Worm (Caenorhabditis elegans): ENCODE data around the gene tbc-1.

Gene tbc-1

DNA sequence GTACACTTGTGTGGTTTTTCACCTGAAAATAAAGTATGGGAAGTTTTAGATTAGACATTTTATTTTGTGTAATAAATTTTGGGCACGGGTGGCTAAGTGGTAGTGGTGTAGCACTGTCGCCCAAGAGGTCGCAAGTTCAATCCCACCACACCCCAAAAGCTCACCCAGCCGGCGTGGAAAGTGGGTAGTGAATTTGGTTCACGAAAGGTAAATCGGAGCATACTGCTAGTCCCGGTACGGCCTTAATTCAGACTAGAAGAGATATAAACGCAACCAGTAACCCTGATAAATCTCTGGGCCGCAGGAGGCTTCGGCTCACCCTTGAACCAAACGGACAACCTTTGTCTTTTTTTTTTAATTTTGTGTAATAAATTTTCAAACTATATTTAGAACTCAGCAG lies 18.8 kb upstream of the tbc-1 start:
- no peak for TF ChIP-seq cog-1 (tag; optimal IDR thresholded peaks at IDR 0.05)
- no peak for TF ChIP-seq ztf-29 (GFP tag; IDR thresholded peaks at IDR 0.05)
- no peak for TF ChIP-seq ztf-23 (GFP tag; IDR thresholded peaks at IDR 0.05)
- TF ChIP-seq flt-1 (GFP tag; IDR thresholded peaks at IDR 0.05), result no peak
- TF ChIP-seq ref-1 (GFP tag; conservative IDR thresholded peaks at IDR 0.05), result no peak
- no peak for TF ChIP-seq tab-1 (GFP tag; IDR thresholded peaks at IDR 0.05)
- TF ChIP-seq klf-2 (GFP tag; conservative IDR thresholded peaks at IDR 0.05), result no peak
- TF ChIP-seq med-1 (GFP tag; optimal IDR thresholded peaks at IDR 0.05; ENCODE audit: insufficient read depth), result no peak
- TF ChIP-seq T22C8.4 (GFP tag; IDR thresholded peaks at IDR 0.05), result no peak

DNA sequence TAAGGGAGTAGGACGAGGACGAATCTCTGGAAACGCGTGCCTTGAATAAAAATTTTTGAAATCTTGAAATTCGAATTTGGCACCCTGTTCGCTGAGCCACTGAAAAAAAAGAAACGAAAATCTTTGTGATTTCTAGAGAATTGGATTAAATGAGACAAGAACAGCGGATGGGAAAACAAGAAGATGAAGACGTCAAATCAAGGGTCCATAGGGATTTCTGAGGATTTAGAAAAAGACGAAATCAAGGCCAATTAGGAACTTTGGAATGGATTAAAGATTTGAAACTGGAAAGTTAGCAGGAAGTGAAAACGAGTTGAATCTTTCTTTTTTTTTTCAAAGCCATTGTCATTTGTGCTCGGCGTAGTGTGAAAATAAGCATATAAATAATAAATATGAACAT lies 16.0 kb upstream of the tbc-1 start, which contains the start of gene pag-3:
TSS of gene pag-3 (minus strand) at position 101 of the 400 bp plus-strand sequence.
- TF ChIP-seq T22C8.4 (GFP tag; IDR thresholded peaks at IDR 0.05) (no peak), ref-1 (GFP tag; conservative IDR thresholded peaks at IDR 0.05) (no peak), flt-1 (GFP tag; IDR thresholded peaks at IDR 0.05) (no peak), cog-1 (tag; optimal IDR thresholded peaks at IDR 0.05) (no peak), med-1 (GFP tag; optimal IDR thresholded peaks at IDR 0.05; ENCODE audit: insufficient read depth) (no peak), klf-2 (GFP tag; conservative IDR thresholded peaks at IDR 0.05) (no peak), tab-1 (GFP tag; IDR thresholded peaks at IDR 0.05) (no peak), ztf-29 (GFP tag; IDR thresholded peaks at IDR 0.05) (no peak), ztf-23 (GFP tag; IDR thresholded peaks at IDR 0.05) (no peak)

DNA sequence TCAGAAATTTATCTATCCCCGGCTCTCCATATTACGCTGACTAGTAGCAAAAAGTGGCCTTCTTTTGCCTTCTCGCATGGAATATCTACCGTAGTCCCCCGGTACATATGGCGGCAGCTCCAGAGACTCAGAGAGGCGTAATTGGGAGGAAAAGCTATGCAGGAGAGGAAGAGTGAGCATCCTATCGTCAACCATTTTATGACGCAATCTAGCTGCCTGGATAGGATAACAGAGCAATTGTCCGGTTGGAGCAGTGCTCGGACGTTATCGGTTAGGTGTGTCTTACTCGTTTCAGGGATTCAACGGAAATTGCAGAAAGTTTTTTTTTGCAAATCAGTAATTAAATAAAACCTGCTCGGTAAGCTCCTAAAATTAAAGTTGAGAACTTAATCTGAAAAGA lies 13.4 kb upstream of the tbc-1 start:
- TF ChIP-seq med-1 (GFP tag; optimal IDR thresholded peaks at IDR 0.05; ENCODE audit: insufficient read depth), result no peak

DNA sequence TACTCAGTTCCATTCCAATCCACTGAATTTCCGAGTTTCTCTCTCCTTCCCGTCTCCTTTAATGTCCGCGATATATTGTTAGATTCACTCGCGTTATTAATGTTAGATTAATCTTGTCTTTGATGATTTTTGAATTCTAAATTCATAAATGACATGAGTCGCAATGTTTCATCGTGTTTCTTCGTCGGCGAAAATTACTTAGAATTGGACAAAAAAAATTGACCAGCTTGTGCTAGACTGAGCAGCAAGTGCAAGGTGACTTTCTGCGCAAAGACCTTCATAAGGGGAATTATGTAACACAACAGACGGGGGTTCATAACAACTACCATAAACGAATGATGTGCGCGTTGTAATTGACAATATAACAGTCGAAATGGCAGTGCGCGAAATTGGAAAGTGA lies 12.2 kb upstream of the tbc-1 start:
- TF ChIP-seq T22C8.4 (GFP tag; IDR thresholded peaks at IDR 0.05), result no peak
- no peak for TF ChIP-seq ztf-23 (GFP tag; IDR thresholded peaks at IDR 0.05)
- TF ChIP-seq flt-1 (GFP tag; IDR thresholded peaks at IDR 0.05), result no peak
- TF ChIP-seq cog-1 (tag; optimal IDR thresholded peaks at IDR 0.05), result no peak
- no peak for TF ChIP-seq tab-1 (GFP tag; IDR thresholded peaks at IDR 0.05)
- TF ChIP-seq ztf-29 (GFP tag; IDR thresholded peaks at IDR 0.05), result no peak
- TF ChIP-seq klf-2 (GFP tag; conservative IDR thresholded peaks at IDR 0.05), result no peak
- no peak for TF ChIP-seq ref-1 (GFP tag; conservative IDR thresholded peaks at IDR 0.05)
- no peak for TF ChIP-seq med-1 (GFP tag; optimal IDR thresholded peaks at IDR 0.05; ENCODE audit: insufficient read depth)

DNA sequence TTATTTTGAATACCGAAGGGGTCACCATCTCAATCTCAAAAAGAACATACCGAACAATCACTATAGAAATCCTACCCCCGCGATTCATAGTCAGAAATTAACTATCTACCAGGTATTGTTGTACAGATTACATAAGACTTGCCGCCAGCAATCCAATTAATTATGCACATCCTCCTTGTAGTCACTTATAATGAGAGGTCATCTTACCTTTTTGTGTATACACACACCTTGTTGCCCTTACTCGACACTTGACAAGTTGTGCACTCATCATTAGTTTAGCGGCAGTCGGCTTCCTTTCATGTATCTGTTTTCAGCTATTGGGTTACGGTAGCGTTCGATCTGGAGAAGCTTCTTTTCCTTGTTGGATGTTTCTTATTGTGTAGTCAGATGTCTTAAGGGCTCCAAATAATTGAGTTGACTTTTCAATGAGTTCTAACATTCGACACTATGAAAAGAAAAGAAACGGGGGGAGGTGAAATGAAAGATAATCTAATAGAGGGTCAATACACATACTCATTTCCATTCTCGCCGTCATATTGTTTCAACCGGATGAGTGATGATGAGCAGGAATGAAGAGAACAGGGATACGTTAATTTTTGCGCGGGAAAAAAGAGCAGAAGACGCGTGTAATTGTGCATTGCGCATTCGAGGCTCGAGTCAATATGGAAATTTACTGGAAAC lies 11.0 kb upstream of the tbc-1 start:
- TF ChIP-seq tab-1 (GFP tag; IDR thresholded peaks at IDR 0.05), result no peak
- no peak for TF ChIP-seq ztf-23 (GFP tag; IDR thresholded peaks at IDR 0.05)
- TF ChIP-seq ref-1 (GFP tag; conservative IDR thresholded peaks at IDR 0.05), result no peak
- no peak for TF ChIP-seq cog-1 (tag; optimal IDR thresholded peaks at IDR 0.05)
- TF ChIP-seq med-1 (GFP tag; optimal IDR thresholded peaks at IDR 0.05; ENCODE audit: insufficient read depth), result no peak
- no peak for TF ChIP-seq flt-1 (GFP tag; IDR thresholded peaks at IDR 0.05)
- TF ChIP-seq T22C8.4 (GFP tag; IDR thresholded peaks at IDR 0.05), result no peak
- no peak for TF ChIP-seq klf-2 (GFP tag; conservative IDR thresholded peaks at IDR 0.05)
- no peak for TF ChIP-seq ztf-29 (GFP tag; IDR thresholded peaks at IDR 0.05)

DNA sequence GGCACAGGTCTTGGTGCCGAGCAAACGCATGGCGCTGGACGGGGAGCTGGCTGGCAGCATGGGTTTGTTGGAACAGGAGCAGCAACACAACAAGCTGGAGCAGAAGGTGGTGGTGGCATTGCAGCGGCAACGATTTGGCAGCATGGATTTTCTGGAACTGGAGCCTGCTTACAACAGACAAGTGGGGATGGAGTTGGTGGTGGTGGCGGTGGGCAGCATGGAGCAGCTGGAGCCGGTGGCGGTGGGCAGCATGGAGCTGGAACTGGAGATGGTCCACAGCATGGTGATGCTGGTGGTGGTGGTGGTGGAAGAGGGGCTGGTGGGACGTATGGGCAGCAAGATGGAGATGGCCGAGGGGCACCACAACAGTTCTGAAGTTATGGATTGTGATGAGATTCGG lies 9.7 kb upstream of the tbc-1 start:
- TF ChIP-seq T22C8.4 (GFP tag; IDR thresholded peaks at IDR 0.05), result no peak
- no peak for TF ChIP-seq ztf-29 (GFP tag; IDR thresholded peaks at IDR 0.05)
- no peak for TF ChIP-seq klf-2 (GFP tag; conservative IDR thresholded peaks at IDR 0.05)
- no peak for TF ChIP-seq flt-1 (GFP tag; IDR thresholded peaks at IDR 0.05)
- no peak for TF ChIP-seq med-1 (GFP tag; optimal IDR thresholded peaks at IDR 0.05; ENCODE audit: insufficient read depth)
- no peak for TF ChIP-seq ref-1 (GFP tag; conservative IDR thresholded peaks at IDR 0.05)
- no peak for TF ChIP-seq ztf-23 (GFP tag; IDR thresholded peaks at IDR 0.05)
- TF ChIP-seq cog-1 (tag; optimal IDR thresholded peaks at IDR 0.05), result no peak
- TF ChIP-seq tab-1 (GFP tag; IDR thresholded peaks at IDR 0.05), result no peak; the same call in 1 of the 2 replicates

DNA sequence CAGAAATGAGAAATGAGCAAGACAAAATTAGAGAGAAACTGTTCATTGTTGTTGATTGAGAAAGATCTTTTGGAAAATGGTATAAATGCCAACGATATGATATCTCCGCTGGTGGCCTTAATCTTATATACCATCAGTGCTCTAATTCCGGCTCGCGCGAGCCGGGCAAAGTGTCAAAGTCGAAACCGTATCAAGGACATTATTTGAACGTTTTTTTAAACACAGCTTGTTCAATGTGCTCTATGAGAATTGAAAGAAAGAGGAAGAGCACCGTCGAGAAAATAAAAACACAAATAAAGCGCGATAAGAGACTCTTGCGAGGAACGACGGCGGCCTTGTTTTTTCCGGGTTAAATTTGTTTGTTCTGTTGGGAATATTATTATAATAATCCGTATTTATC lies 9.1 kb upstream of the tbc-1 start, which contains the start of gene idpp-3:
TSS of gene idpp-3 (minus strand) at position 101 of the 400 bp plus-strand sequence.
- TF ChIP-seq ztf-23 (GFP tag; IDR thresholded peaks at IDR 0.05) (no peak), cog-1 (tag; optimal IDR thresholded peaks at IDR 0.05) (no peak), med-1 (GFP tag; optimal IDR thresholded peaks at IDR 0.05; ENCODE audit: insufficient read depth) (no peak), klf-2 (GFP tag; conservative IDR thresholded peaks at IDR 0.05) (no peak)

DNA sequence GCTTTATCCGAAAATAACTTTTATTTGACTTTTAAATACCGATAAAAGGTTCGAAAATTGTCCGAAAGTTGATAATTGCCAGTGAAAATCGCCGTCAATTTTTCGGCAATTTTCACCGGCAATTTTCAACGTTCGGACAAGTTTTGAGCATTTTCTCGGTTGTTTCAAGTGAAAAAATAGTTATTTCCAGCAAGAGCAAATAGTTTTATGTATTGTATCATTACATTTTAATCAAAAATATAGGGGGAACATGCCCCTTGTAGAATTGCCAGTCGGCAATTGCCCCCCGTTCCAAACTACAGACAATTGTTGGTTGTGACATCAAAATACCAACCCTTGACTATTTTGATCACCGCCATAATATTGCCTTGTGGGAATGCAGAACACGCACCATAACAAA lies 8.1 kb upstream of the tbc-1 start, which contains the start of gene rgs-10:
TSS of gene rgs-10 (plus strand) at position 301 of the 400 bp plus-strand sequence.
- TF ChIP-seq tab-1 (GFP tag; IDR thresholded peaks at IDR 0.05), result no peak
- no peak for TF ChIP-seq ref-1 (GFP tag; conservative IDR thresholded peaks at IDR 0.05)
- TF ChIP-seq ztf-23 (GFP tag; IDR thresholded peaks at IDR 0.05), result no peak
- no peak for TF ChIP-seq ztf-29 (GFP tag; IDR thresholded peaks at IDR 0.05)
- TF ChIP-seq med-1 (GFP tag; optimal IDR thresholded peaks at IDR 0.05; ENCODE audit: insufficient read depth), result no peak
- no peak for TF ChIP-seq klf-2 (GFP tag; conservative IDR thresholded peaks at IDR 0.05)
- no peak for TF ChIP-seq cog-1 (tag; optimal IDR thresholded peaks at IDR 0.05)
- no peak for TF ChIP-seq T22C8.4 (GFP tag; IDR thresholded peaks at IDR 0.05)
- TF ChIP-seq flt-1 (GFP tag; IDR thresholded peaks at IDR 0.05), result no peak

DNA sequence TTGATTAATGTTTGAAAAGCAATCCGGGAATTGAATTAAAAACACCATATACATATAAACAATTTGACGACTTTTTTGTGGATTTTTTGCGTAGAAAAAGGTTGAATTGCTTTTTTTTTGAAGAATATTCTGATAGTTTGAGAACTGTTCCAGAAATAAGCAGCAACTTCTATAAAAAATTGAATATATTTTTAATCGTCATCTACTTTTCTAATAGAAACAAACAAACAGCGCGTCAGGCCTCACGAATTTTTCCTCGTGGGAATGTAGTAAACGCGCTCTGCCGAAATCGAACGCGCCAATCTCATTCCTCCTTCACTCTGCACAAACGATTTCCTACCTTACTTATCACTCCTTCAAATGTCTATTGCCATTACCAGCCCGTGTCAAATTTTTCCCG lies 6.3 kb upstream of the tbc-1 start, which contains the start of gene rgs-11:
TSS of gene rgs-11 (plus strand) at position 301 of the 400 bp plus-strand sequence.
- TF ChIP-seq T22C8.4 (GFP tag; IDR thresholded peaks at IDR 0.05) (no peak), klf-2 (GFP tag; conservative IDR thresholded peaks at IDR 0.05) (no peak), ref-1 (GFP tag; conservative IDR thresholded peaks at IDR 0.05) (no peak), flt-1 (GFP tag; IDR thresholded peaks at IDR 0.05) (no peak), ztf-29 (GFP tag; IDR thresholded peaks at IDR 0.05) (no peak), ztf-23 (GFP tag; IDR thresholded peaks at IDR 0.05) (no peak), med-1 (GFP tag; optimal IDR thresholded peaks at IDR 0.05; ENCODE audit: insufficient read depth) (no peak), cog-1 (tag; optimal IDR thresholded peaks at IDR 0.05) (no peak), tab-1 (GFP tag; IDR thresholded peaks at IDR 0.05) (no peak)

DNA sequence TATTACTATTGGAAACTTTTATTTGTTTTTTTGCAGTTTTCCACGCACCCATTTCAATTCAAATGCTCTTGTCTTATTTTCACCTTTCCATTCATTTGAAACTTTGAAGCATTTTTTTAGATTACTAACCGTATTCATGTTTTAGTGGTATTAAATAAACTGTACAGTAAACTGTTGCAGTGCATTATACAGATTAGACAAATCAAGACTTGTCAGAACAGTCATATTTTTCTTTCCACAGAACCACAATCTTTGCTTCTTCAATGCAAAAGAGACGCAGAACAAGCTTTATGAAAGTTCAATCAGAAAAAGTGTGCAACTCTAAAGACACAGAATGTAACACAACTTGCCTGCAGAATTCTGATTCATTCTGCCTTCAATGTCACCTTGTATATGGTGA lies 4.8 kb upstream of the tbc-1 start, which contains the start of gene F45B8.5:
TSS of gene F45B8.5 (plus strand) at position 301 of the 400 bp plus-strand sequence.
- TF ChIP-seq med-1 (GFP tag; optimal IDR thresholded peaks at IDR 0.05; ENCODE audit: insufficient read depth) (no peak), T22C8.4 (GFP tag; IDR thresholded peaks at IDR 0.05) (no peak), ztf-29 (GFP tag; IDR thresholded peaks at IDR 0.05) (no peak), tab-1 (GFP tag; IDR thresholded peaks at IDR 0.05) (no peak), ztf-23 (GFP tag; IDR thresholded peaks at IDR 0.05) (no peak), klf-2 (GFP tag; conservative IDR thresholded peaks at IDR 0.05) (no peak), flt-1 (GFP tag; IDR thresholded peaks at IDR 0.05) (no peak), cog-1 (tag; optimal IDR thresholded peaks at IDR 0.05) (no peak), ref-1 (GFP tag; conservative IDR thresholded peaks at IDR 0.05) (no peak)
